Fruit fly (Drosophila melanogaster) whole organism, pupa: Measurements from ENCODE around the gene Mon1.
A peak's percentile ranks its signal among the peaks of the same experiment; 100 is the strongest.

Experiments used
- CG10348 ChIP-seq: fragments of 200-800 bp; sonication (Bioruptor generic); IDR thresholded peaks from 2 replicates; pipeline ENCODE4 v1.3.6; 2022; ENCODE audit warnings: missing biosample characterization, missing genetic modification characterization
- CG12605 ChIP-seq: fragments of 200-800 bp; sonication (Bioruptor generic); IDR thresholded peaks from 2 replicates; pipeline ENCODE4 v1.3.6; 2022; ENCODE audit warnings: missing biosample characterization, missing genetic modification characterization
- CG13204 ChIP-seq: fragments of 200-800 bp; sonication (Bioruptor generic); optimal IDR thresholded peaks from 2 replicates; lab custom pipeline; 2018; ENCODE audit warnings: missing biosample characterization, mild to moderate bottlenecking, missing genetic modification characterization, moderate library complexity
- CG14655 ChIP-seq: fragments of 200-800 bp; sonication (Bioruptor generic); optimal IDR thresholded peaks from 3 replicates; lab custom pipeline; 2017; ENCODE audit warnings: mild to moderate bottlenecking, missing biosample characterization, missing genetic modification reagents, missing genetic modification characterization
- CG15710 ChIP-seq: fragments of 200-800 bp; sonication (Bioruptor generic); optimal IDR thresholded peaks from 2 replicates; lab custom pipeline; 2018; ENCODE audit warnings: missing biosample characterization, mild to moderate bottlenecking, missing genetic modification characterization, moderate library complexity
- CG17806 ChIP-seq: fragments of 200-800 bp; sonication (Bioruptor generic); optimal IDR thresholded peaks from 2 replicates; lab custom pipeline; 2018; ENCODE audit warnings: missing biosample characterization, mild to moderate bottlenecking, missing genetic modification characterization, moderate library complexity
- CG32121 ChIP-seq: fragments of 200-800 bp; sonication (Bioruptor generic); IDR thresholded peaks from 2 replicates; pipeline ENCODE4 v1.3.6; 2022; ENCODE audit warnings: missing biosample characterization, missing genetic modification characterization
- CG34367 ChIP-seq: fragments of 200-800 bp; sonication (Bioruptor generic); optimal IDR thresholded peaks from 2 replicates; lab custom pipeline; 2018; ENCODE audit warnings: missing biosample characterization, mild to moderate bottlenecking, missing genetic modification characterization
- CG4496 ChIP-seq: fragments of 200-800 bp; sonication (Bioruptor generic); IDR thresholded peaks from 3 replicates; pipeline ENCODE4 v1.3.6; 2022; ENCODE audit warnings: missing biosample characterization, missing genetic modification characterization
- CG8159 ChIP-seq: fragments of 200-800 bp; sonication (Bioruptor generic); optimal IDR thresholded peaks from 3 replicates; lab custom pipeline; 2018; ENCODE audit warnings: missing biosample characterization, mild to moderate bottlenecking, missing genetic modification characterization, moderate library complexity
- CG8301 ChIP-seq: fragments of 200-800 bp; sonication (Bioruptor generic); optimal IDR thresholded peaks from 2 replicates; lab custom pipeline; 2018; ENCODE audit warnings: missing biosample characterization, mild to moderate bottlenecking, missing genetic modification characterization
- CG9948 ChIP-seq: fragments of 200-800 bp; sonication (Bioruptor generic); optimal IDR thresholded peaks from 2 replicates; lab custom pipeline; 2018; ENCODE audit warnings: missing biosample characterization, mild to moderate bottlenecking, missing genetic modification characterization, moderate library complexity
- D1 ChIP-seq: fragments of 200-800 bp; sonication (Bioruptor generic); optimal IDR thresholded peaks from 2 replicates; lab custom pipeline; 2018; ENCODE audit warnings: missing biosample characterization, mild to moderate bottlenecking, missing genetic modification characterization, moderate library complexity
- EcR ChIP-seq: fragments of 200-800 bp; sonication (Bioruptor generic); optimal IDR thresholded peaks from 3 replicates; lab custom pipeline; 2019; ENCODE audit warnings: missing biosample characterization, missing genetic modification characterization, mild to moderate bottlenecking, moderate library complexity, missing genetic modification reagents
- Ets98B ChIP-seq: fragments of 200-800 bp; sonication (Bioruptor generic); IDR thresholded peaks from 2 replicates; pipeline ENCODE4 v1.3.6; 2022; ENCODE audit warnings: missing biosample characterization, missing genetic modification characterization
- Pif1A ChIP-seq: fragments of 200-800 bp; sonication (Bioruptor generic); optimal IDR thresholded peaks from 3 replicates; lab custom pipeline; 2016; ENCODE audit warnings: missing biosample characterization, missing genetic modification characterization
- Pif1B ChIP-seq: fragments of 200-800 bp; sonication (Bioruptor generic); optimal IDR thresholded peaks from 3 replicates; lab custom pipeline; 2016; ENCODE audit warnings: missing biosample characterization, missing genetic modification characterization
- Snoo ChIP-seq: fragments of 200-800 bp; sonication (Bioruptor generic); optimal IDR thresholded peaks from 3 replicates; lab custom pipeline; 2017; ENCODE audit warnings: missing biosample characterization, mild to moderate bottlenecking, missing genetic modification characterization, inconsistent platforms
- fd96Ca ChIP-seq: fragments of 200-800 bp; sonication (Bioruptor generic); IDR thresholded peaks from 3 replicates; pipeline ENCODE4 v1.3.6; 2022; ENCODE audit warnings: missing biosample characterization, missing genetic modification characterization
- gl ChIP-seq: fragments of 200-800 bp; sonication (Bioruptor generic); optimal IDR thresholded peaks from 2 replicates; lab custom pipeline; 2018; ENCODE audit warnings: missing biosample characterization, mild to moderate bottlenecking, missing genetic modification characterization
- rn ChIP-seq: fragments of 200-800 bp; sonication (Bioruptor generic); IDR thresholded peaks from 2 replicates; pipeline ENCODE4 v1.3.6; 2022; ENCODE audit warnings: missing biosample characterization, missing genetic modification characterization

Gene Mon1

dm6 chr2L:4818056-4818455, 32.4 kb upstream of the Mon1 start, which contains the start of gene CG3225:
Gene CG3225, minus strand, starts transcription at chr2L:4818245.
- TF ChIP-seq CG34367 (tag; lab: Kevin White, UChicago) (no peak), CG8301 (tag; lab: Kevin White, UChicago) (no peak), CG12605 (no peak), gl (no peak), Pif1B (GFP tag; lab: Kevin White, UChicago) (no peak)

- TF ChIP-seq CG8159 (tag; lab: Kevin White, UChicago) = no peak
- TF ChIP-seq Snoo (tag; lab: Kevin White, UChicago) = no peak
- no peak for TF ChIP-seq Pif1B (GFP tag; lab: Kevin White, UChicago)
- no peak for TF ChIP-seq CG34367 (tag; lab: Kevin White, UChicago)
- TF ChIP-seq CG17806 (tag; lab: Kevin White, UChicago) = peak; percentile 1
- TF ChIP-seq EcR = no peak
- TF ChIP-seq CG4496 (GFP tag; lab: Robert Waterston, UW) = peak; percentile 73
- no peak for TF ChIP-seq gl
- TF ChIP-seq fd96Ca (GFP tag; lab: Robert Waterston, UW) = peak; percentile 53; the same call in 1 of the 3 replicates
- no peak for TF ChIP-seq CG32121
- TF ChIP-seq Ets98B (GFP tag; lab: Robert Waterston, UW) = peak; percentile 10; the same call in 1 of the 2 replicates
- TF ChIP-seq CG8301 (tag; lab: Kevin White, UChicago) = no peak
- TF ChIP-seq D1 (tag; lab: Kevin White, UChicago) = no peak
- TF ChIP-seq CG13204 = no peak
- TF ChIP-seq Pif1A (GFP tag; lab: Kevin White, UChicago) = no peak
- no peak for TF ChIP-seq CG12605
- TF ChIP-seq CG14655 (GFP tag; lab: Kevin White, UChicago) = no peak
- no peak for TF ChIP-seq CG10348 (GFP tag; lab: Robert Waterston, UW)
- TF ChIP-seq CG9948 (tag; lab: Kevin White, UChicago) = peak; percentile 4
- TF ChIP-seq rn (GFP tag; lab: Robert Waterston, UW) = no peak
- TF ChIP-seq CG15710 (tag; lab: Kevin White, UChicago) = no peak
- TF ChIP-seq, all 21 proteins: peak for 5
Measured at dm6 chr2L:4819995-4820394, 30.4 kb upstream of the Mon1 start.

dm6 chr2L:4820448-4821318, 29.8 kb upstream of the Mon1 start:
- TF ChIP-seq CG14655 (GFP tag; lab: Kevin White, UChicago) (peak; percentile 80), gl (peak; percentile 54), D1 (tag; lab: Kevin White, UChicago) (no peak), CG4496 (GFP tag; lab: Robert Waterston, UW) (peak; percentile 42; the same call in 2 of the 3 replicates), Pif1B (GFP tag; lab: Kevin White, UChicago) (peak; percentile 72), CG10348 (GFP tag; lab: Robert Waterston, UW) (no peak), Ets98B (GFP tag; lab: Robert Waterston, UW) (no peak), CG13204 (peak; percentile 47), CG17806 (tag; lab: Kevin White, UChicago) (peak; percentile 73), rn (GFP tag; lab: Robert Waterston, UW) (0 out of 2 replicates have a peak, but pooled peaks have one; percentile 12), Pif1A (GFP tag; lab: Kevin White, UChicago) (peak; percentile 70), CG9948 (tag; lab: Kevin White, UChicago) (peak; percentile 77), fd96Ca (GFP tag; lab: Robert Waterston, UW) (peak; percentile 40; the same call in 1 of the 3 replicates), Snoo (tag; lab: Kevin White, UChicago) (peak; percentile 74), CG12605 (no peak; the same call in 1 of the 2 replicates), CG34367 (tag; lab: Kevin White, UChicago) (peak; percentile 78), EcR (no peak), CG15710 (tag; lab: Kevin White, UChicago) (peak; percentile 80), CG32121 (no peak), CG8159 (tag; lab: Kevin White, UChicago) (no peak), CG8301 (tag; lab: Kevin White, UChicago) (peak; percentile 54)

dm6 chr2L:4821319-4821717, 29.1 kb upstream of the Mon1 start:
- TF ChIP-seq CG15710 (tag; lab: Kevin White, UChicago) = peak; percentile 83
- peak; percentile 94 for TF ChIP-seq CG8159 (tag; lab: Kevin White, UChicago)
- TF ChIP-seq rn (GFP tag; lab: Robert Waterston, UW) = no peak
- TF ChIP-seq Pif1B (GFP tag; lab: Kevin White, UChicago) = peak; percentile 70
- TF ChIP-seq CG12605 = 0 out of 2 replicates have a peak, but pooled peaks have one; percentile 29
- TF ChIP-seq CG34367 (tag; lab: Kevin White, UChicago) = peak; percentile 66
- TF ChIP-seq Pif1A (GFP tag; lab: Kevin White, UChicago) = peak; percentile 77
- peak; percentile 38 for TF ChIP-seq gl
- peak; percentile 76 for TF ChIP-seq CG4496 (GFP tag; lab: Robert Waterston, UW)
- 0 out of 3 replicates have a peak, but pooled peaks have one; percentile 6 for TF ChIP-seq fd96Ca (GFP tag; lab: Robert Waterston, UW)
- TF ChIP-seq CG8301 (tag; lab: Kevin White, UChicago) = peak; percentile 64
- peak; percentile 86 for TF ChIP-seq CG17806 (tag; lab: Kevin White, UChicago)
- peak; percentile 87 for TF ChIP-seq CG9948 (tag; lab: Kevin White, UChicago)
- TF ChIP-seq Ets98B (GFP tag; lab: Robert Waterston, UW) = peak; percentile 58
- peak; percentile 45; the same call in 1 of the 2 replicates for TF ChIP-seq CG32121
- no peak for TF ChIP-seq EcR
- TF ChIP-seq D1 (tag; lab: Kevin White, UChicago) = peak; percentile 77
- peak; percentile 84 for TF ChIP-seq CG14655 (GFP tag; lab: Kevin White, UChicago)
- TF ChIP-seq CG10348 (GFP tag; lab: Robert Waterston, UW) = no peak
- TF ChIP-seq Snoo (tag; lab: Kevin White, UChicago) = peak; percentile 69
- peak; percentile 34 for TF ChIP-seq CG13204
